Fruit fly (Drosophila melanogaster): Measurements from ENCODE around the gene Lsp1beta.

The Lsp1beta gene

dm6 chr2L:852647-853111 lies 45.6 kb upstream of the Lsp1beta start, which contains the start of the genes CG4291 and kraken (continued):
- TF ChIP-seq CG34406 (GFP tag; optimal IDR thresholded peaks at IDR 0.05) (peak; percentile 5), Sox102F (GFP tag; optimal IDR thresholded peaks at IDR 0.05) (no peak), Eip78C (GFP tag) (peak; percentile 69), CG31627 (GFP tag; optimal IDR thresholded peaks at IDR 0.05) (peak; percentile 47), CG11762 (GFP tag; optimal IDR thresholded peaks at IDR 0.05; ENCODE audit: insufficient read depth) (no peak), CG7368 (GFP tag; optimal IDR thresholded peaks at IDR 0.05) (no peak), CG6808 (GFP tag; optimal IDR thresholded peaks at IDR 0.05) (no peak), CG6792 (GFP tag; optimal IDR thresholded peaks at IDR 0.05) (no peak), salr (GFP tag; optimal IDR thresholded peaks at IDR 0.05) (no peak), acj6 (GFP tag; optimal IDR thresholded peaks at IDR 0.05) (peak; percentile 3), eg (GFP tag; IDR thresholded peaks at IDR 0.05) (peak; percentile 53; the same call in 2 of the 3 replicates), CG6276 (GFP tag; optimal IDR thresholded peaks at IDR 0.05) (no peak), CG4318 (GFP tag; optimal IDR thresholded peaks at IDR 0.05) (no peak)

- TF ChIP-seq pdm3 (GFP tag; optimal IDR thresholded peaks at IDR 0.05) (peak; percentile 63), vri (GFP tag; optimal IDR thresholded peaks at IDR 0.05) (no peak), esn (GFP tag; optimal IDR thresholded peaks at IDR 0.05) (peak; percentile 63), Eip78C (GFP tag) (peak; percentile 77), CG6854 (GFP tag; optimal IDR thresholded peaks at IDR 0.05) (no peak), CG31627 (GFP tag; optimal IDR thresholded peaks at IDR 0.05) (peak; percentile 46), CG34406 (GFP tag; optimal IDR thresholded peaks at IDR 0.05) (no peak), net (GFP tag; optimal IDR thresholded peaks at IDR 0.05) (no peak), eg (GFP tag; IDR thresholded peaks at IDR 0.05) (peak; percentile 57), Eip93F (GFP tag; optimal IDR thresholded peaks at IDR 0.05) (no peak), CG3032 (tag; optimal IDR thresholded peaks at IDR 0.05) (peak; percentile 17), salr (GFP tag; optimal IDR thresholded peaks at IDR 0.05) (no peak), achi (GFP tag; optimal IDR thresholded peaks at IDR 0.05) (peak; percentile 23), dac (GFP tag; optimal IDR thresholded peaks at IDR 0.05) (no peak), CG8319 (GFP tag; optimal IDR thresholded peaks at IDR 0.05) (no peak), svp (GFP tag) (peak; percentile 74), Met (GFP tag; optimal IDR thresholded peaks at IDR 0.05) (peak; percentile 49), ss (GFP tag; optimal IDR thresholded peaks at IDR 0.05) (no peak), acj6 (GFP tag; optimal IDR thresholded peaks at IDR 0.05) (peak; percentile 34), CG3919 (GFP tag; optimal IDR thresholded peaks at IDR 0.05) (peak; percentile 41), Smox (GFP tag; optimal IDR thresholded peaks at IDR 0.05) (peak; percentile 51), CG16779 (tag; optimal IDR thresholded peaks at IDR 0.05) (no peak), Gug (GFP tag; IDR thresholded peaks at IDR 0.05) (0 out of 2 replicates have a peak, but pooled peaks have one; percentile 25), fd85E (GFP tag; optimal IDR thresholded peaks at IDR 0.05) (no peak), CG10631 (GFP tag; optimal IDR thresholded peaks at IDR 0.05) (peak; percentile 46), CG6792 (GFP tag; optimal IDR thresholded peaks at IDR 0.05) (no peak), Eip75B (GFP tag; optimal IDR thresholded peaks at IDR 0.05) (peak; percentile 18), CG9139 (GFP tag; optimal IDR thresholded peaks at IDR 0.05) (no peak), spab (GFP tag; optimal IDR thresholded peaks at IDR 0.05) (no peak), CG11294 (GFP tag; IDR thresholded peaks at IDR 0.05) (peak; percentile 26; the same call in 1 of the 2 replicates), Hr38 (GFP tag; optimal IDR thresholded peaks at IDR 0.05) (no peak), Ets96B (tag; optimal IDR thresholded peaks at IDR 0.05) (peak; percentile 8), CG15336 (GFP tag; IDR thresholded peaks at IDR 0.05) (peak; percentile 49), cyc (GFP tag; optimal IDR thresholded peaks at IDR 0.05) (peak; percentile 37), Hr39 (GFP tag; optimal IDR thresholded peaks at IDR 0.05) (peak; percentile 46), CG11762 (GFP tag; optimal IDR thresholded peaks at IDR 0.05; ENCODE audit: insufficient read depth) (no peak), Hr4 (GFP tag; optimal IDR thresholded peaks at IDR 0.05) (peak; percentile 73), OdsH (GFP tag; optimal IDR thresholded peaks at IDR 0.05) (peak; percentile 44), Blimp-1 (GFP tag; optimal IDR thresholded peaks at IDR 0.05) (no peak), lz (GFP tag; optimal IDR thresholded peaks at IDR 0.05) (peak; percentile 35), fd59A (GFP tag; optimal IDR thresholded peaks at IDR 0.05) (no peak), fkh (GFP tag; optimal IDR thresholded peaks at IDR 0.05) (no peak), CG4318 (GFP tag; optimal IDR thresholded peaks at IDR 0.05) (no peak), CG7368 (GFP tag; optimal IDR thresholded peaks at IDR 0.05) (no peak), Sox102F (GFP tag; optimal IDR thresholded peaks at IDR 0.05) (no peak), CG6163 (GFP tag; IDR thresholded peaks at IDR 0.05) (peak; percentile 75)
Observed at dm6 chr2L:855052-855547, 43.2 kb upstream of the Lsp1beta start, which contains the start of gene CG13949. Gene CG13949, plus strand, starts transcription at chr2L:855337.
